Fruit fly (Drosophila melanogaster) whole organism, prepupa: ENCODE measurements around the gene Ugalt.

Experiments
- Blimp-1 ChIP-seq: fragments of 200-800 bp; sonication (Bioruptor generic); optimal IDR thresholded peaks from 3 replicates; lab custom pipeline; 2017; ENCODE audit warnings: missing biosample characterization, missing genetic modification characterization, mild to moderate bottlenecking, moderate library complexity, missing genetic modification reagents
- CG10669 ChIP-seq: fragments of 200-800 bp; sonication (Bioruptor generic); optimal IDR thresholded peaks from 3 replicates; lab custom pipeline; 2018; ENCODE audit warnings: missing biosample characterization, mild to moderate bottlenecking, missing genetic modification characterization, moderate library complexity
- CG11762 ChIP-seq: fragments of 200-800 bp; sonication (Bioruptor generic); optimal IDR thresholded peaks from 3 replicates; lab custom pipeline; 2016; ENCODE audit warnings: missing biosample characterization, missing genetic modification characterization; ENCODE audit not compliant: insufficient read depth
- CG15336 ChIP-seq: fragments of 200-800 bp; sonication (Bioruptor generic); IDR thresholded peaks from 2 replicates; pipeline ENCODE4 v1.3.6; 2022; ENCODE audit warnings: missing biosample characterization, missing genetic modification characterization
- CG3032 ChIP-seq: fragments of 200-800 bp; optimal IDR thresholded peaks from 2 replicates; lab custom pipeline; 2019; ENCODE audit warnings: missing biosample characterization, mild to moderate bottlenecking, missing genetic modification characterization, moderate library complexity
- CG31627 ChIP-seq: fragments of 200-800 bp; sonication (Bioruptor generic); optimal IDR thresholded peaks from 3 replicates; lab custom pipeline; 2016; ENCODE audit warnings: missing biosample characterization, missing genetic modification characterization
- CG32006 ChIP-seq: fragments of 200-800 bp; sonication (Bioruptor generic); optimal IDR thresholded peaks from 3 replicates; lab custom pipeline; 2017; ENCODE audit warnings: missing biosample characterization, mild to moderate bottlenecking, missing genetic modification characterization
- CG3919 ChIP-seq: fragments of 200-800 bp; sonication (Bioruptor generic); optimal IDR thresholded peaks from 3 replicates; lab custom pipeline; 2016; ENCODE audit warnings: missing biosample characterization, missing genetic modification characterization
- CG6163 ChIP-seq: fragments of 200-800 bp; sonication (Bioruptor generic); IDR thresholded peaks from 3 replicates; pipeline ENCODE4 v1.3.6; 2022; ENCODE audit warnings: missing biosample characterization, missing genetic modification characterization
- CG6792 ChIP-seq: fragments of 200-800 bp; sonication (Bioruptor generic); optimal IDR thresholded peaks from 3 replicates; lab custom pipeline; 2016; ENCODE audit warnings: missing biosample characterization, missing genetic modification characterization
- CG6808 ChIP-seq: fragments of 200-800 bp; sonication (Bioruptor generic); optimal IDR thresholded peaks from 3 replicates; lab custom pipeline; 2017; ENCODE audit warnings: missing biosample characterization, missing genetic modification characterization, mild to moderate bottlenecking, moderate library complexity, missing genetic modification reagents
- CG6854 ChIP-seq: fragments of 200-800 bp; sonication (Bioruptor generic); optimal IDR thresholded peaks from 2 replicates; lab custom pipeline; 2017; ENCODE audit warnings: missing biosample characterization, mild to moderate bottlenecking, missing genetic modification characterization
- CG7368 ChIP-seq: fragments of 200-800 bp; sonication (Bioruptor generic); optimal IDR thresholded peaks from 3 replicates; lab custom pipeline; 2016; ENCODE audit warnings: missing biosample characterization, missing genetic modification characterization
- CG8319 ChIP-seq: fragments of 200-800 bp; sonication (Bioruptor generic); optimal IDR thresholded peaks from 3 replicates; lab custom pipeline; 2016; ENCODE audit warnings: missing biosample characterization, missing genetic modification characterization
- Eip78C ChIP-seq: fragments of 200-800 bp; sonication (Bioruptor generic); peaks from one replicate; lab custom pipeline; 2016; ENCODE audit warnings: missing biosample characterization, missing genetic modification characterization
- Ets21C ChIP-seq: fragments of 200-800 bp; sonication (Bioruptor generic); optimal IDR thresholded peaks from 3 replicates; lab custom pipeline; 2016; ENCODE audit warnings: missing biosample characterization, missing genetic modification characterization
- Gug ChIP-seq: fragments of 200-800 bp; sonication (Bioruptor generic); IDR thresholded peaks from 2 replicates; pipeline ENCODE4 v1.3.6; 2022; ENCODE audit warnings: missing biosample characterization, missing genetic modification characterization
- Hr38 ChIP-seq: sonication (Bioruptor generic); optimal IDR thresholded peaks from 2 replicates; lab custom pipeline; 2016; ENCODE audit warnings: missing biosample characterization, missing genetic modification characterization
- Hr4 ChIP-seq: fragments of 200-800 bp; sonication (Bioruptor generic); optimal IDR thresholded peaks from 3 replicates; lab custom pipeline; 2016; ENCODE audit warnings: missing biosample characterization, missing genetic modification characterization
- Lpt ChIP-seq: fragments of 200-800 bp; sonication (Bioruptor generic); optimal IDR thresholded peaks from 3 replicates; lab custom pipeline; 2016; ENCODE audit warnings: missing biosample characterization, missing genetic modification characterization
- Sox14 ChIP-seq: fragments of 200-800 bp; sonication (Bioruptor generic); optimal IDR thresholded peaks from 3 replicates; lab custom pipeline; 2016; ENCODE audit warnings: missing biosample characterization, missing genetic modification characterization
- Sox15 ChIP-seq: fragments of 200-800 bp; sonication (Bioruptor generic); optimal IDR thresholded peaks from 3 replicates; lab custom pipeline; 2016; ENCODE audit warnings: missing biosample characterization, missing genetic modification characterization
- achi ChIP-seq: fragments of 200-800 bp; sonication (Bioruptor generic); optimal IDR thresholded peaks from 3 replicates; lab custom pipeline; 2016; ENCODE audit warnings: missing biosample characterization, missing genetic modification characterization
- acj6 ChIP-seq: fragments of 200-800 bp; sonication (Bioruptor generic); optimal IDR thresholded peaks from 3 replicates; lab custom pipeline; 2016; ENCODE audit warnings: missing biosample characterization, missing genetic modification characterization
- cyc ChIP-seq: fragments of 200-800 bp; sonication (Bioruptor generic); optimal IDR thresholded peaks from 3 replicates; lab custom pipeline; 2016; ENCODE audit warnings: missing biosample characterization, missing genetic modification characterization
- dac ChIP-seq: fragments of 200-800 bp; sonication (Bioruptor generic); optimal IDR thresholded peaks from 2 replicates; lab custom pipeline; 2017; ENCODE audit warnings: missing biosample characterization, mild to moderate bottlenecking, missing genetic modification characterization
- eg ChIP-seq: fragments of 200-800 bp; sonication (Bioruptor generic); IDR thresholded peaks from 3 replicates; pipeline ENCODE4 v1.3.6; 2022; ENCODE audit warnings: missing biosample characterization, missing genetic modification characterization
- esn ChIP-seq: fragments of 200-800 bp; sonication (Bioruptor generic); optimal IDR thresholded peaks from 2 replicates; lab custom pipeline; 2016; ENCODE audit warnings: missing biosample characterization, mild to moderate bottlenecking, missing genetic modification characterization, moderate library complexity
- fkh ChIP-seq: fragments of 200-800 bp; sonication (Bioruptor generic); optimal IDR thresholded peaks from 3 replicates; lab custom pipeline; 2017; ENCODE audit warnings: missing biosample characterization, mild to moderate bottlenecking, missing genetic modification characterization, moderate library complexity
- lz ChIP-seq: fragments of 200-800 bp; sonication (Bioruptor generic); optimal IDR thresholded peaks from 3 replicates; lab custom pipeline; 2016; ENCODE audit warnings: missing biosample characterization, missing genetic modification characterization

The Ugalt gene

dm6 chrX:2740084-2740483 is 36.4 kb upstream of the Ugalt start, which contains the start of gene kirre:
TSS of gene kirre (plus strand) at chrX:2740384.
- TF ChIP-seq Ets21C (GFP tag; lab: Kevin White, UChicago) = no peak
- TF ChIP-seq CG10669 (GFP tag; lab: Kevin White, UChicago) = no peak
- TF ChIP-seq CG11762 (GFP tag; lab: Kevin White, UChicago) = no peak
- no peak for TF ChIP-seq dac (GFP tag; lab: Kevin White, UChicago)
- TF ChIP-seq CG6163 (GFP tag; lab: Robert Waterston, UW) = no peak
- TF ChIP-seq, all 60 proteins: peak for 0

dm6 chrX:2738663-2739062 is 35.0 kb upstream of the Ugalt start, which contains the start of gene crm:
TSS of gene crm (minus strand) at chrX:2738773.
- no peak for TF ChIP-seq CG8319 (GFP tag; lab: Kevin White, UChicago)
- no peak for TF ChIP-seq eg (GFP tag; lab: Robert Waterston, UW)
- TF ChIP-seq achi (GFP tag; lab: Kevin White, UChicago) = no peak
- TF ChIP-seq fkh = peak; percentile 99
- no peak for TF ChIP-seq CG3919 (GFP tag; lab: Kevin White, UChicago)
- peak; percentile 45 for TF ChIP-seq Sox14 (GFP tag; lab: Kevin White, UChicago)
- TF ChIP-seq CG7368 = no peak

DNA sequence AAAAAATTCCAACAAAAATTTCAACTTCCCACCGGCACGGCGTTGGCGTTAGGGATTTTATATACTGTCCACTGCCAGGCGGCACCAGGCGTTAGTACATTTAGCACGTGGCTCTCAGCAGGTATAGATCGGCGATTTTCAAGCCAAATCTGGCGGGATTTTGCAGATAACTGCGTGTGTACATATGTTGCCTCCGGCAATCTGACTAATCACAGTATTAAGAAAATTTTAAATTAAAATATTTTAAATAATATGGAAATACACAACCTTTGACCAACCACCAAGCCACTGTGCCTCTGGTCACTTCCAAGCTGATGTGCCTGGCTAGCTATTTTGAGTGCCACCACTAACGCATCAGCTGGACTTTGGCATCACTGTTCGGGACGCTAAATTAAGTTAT is 28.5 kb upstream of the Ugalt start, which contains the start of the genes ttm50 and CG2712:
TSS of gene ttm50 (minus strand) at position 64 of the 400 bp plus-strand sequence.
TSS of gene CG2712 (plus strand) at position 343 of the 400 bp plus-strand sequence.
- TF ChIP-seq Hr4 (GFP tag; lab: Kevin White, UChicago) = no peak
- peak; percentile 72 for TF ChIP-seq Eip78C
- peak; percentile 30 for TF ChIP-seq CG31627 (GFP tag; lab: Kevin White, UChicago)
- TF ChIP-seq eg (GFP tag; lab: Robert Waterston, UW) = no peak; the same call in 2 of the 3 replicates
- no peak for TF ChIP-seq Hr38 (GFP tag; lab: Kevin White, UChicago)
- TF ChIP-seq esn (GFP tag; lab: Kevin White, UChicago) = peak; percentile 43
- TF ChIP-seq CG15336 (GFP tag; lab: Robert Waterston, UW) = 0 out of 2 replicates have a peak, but pooled peaks have one; percentile 23
- TF ChIP-seq CG3032 = peak; percentile 60
- peak; percentile 24 for TF ChIP-seq Sox15 (GFP tag; lab: Kevin White, UChicago)
- TF ChIP-seq lz (GFP tag; lab: Kevin White, UChicago) = peak; percentile 58
- peak; percentile 45 for TF ChIP-seq cyc (GFP tag; lab: Kevin White, UChicago)
- TF ChIP-seq Gug (GFP tag; lab: Robert Waterston, UW) = peak; percentile 42

DNA sequence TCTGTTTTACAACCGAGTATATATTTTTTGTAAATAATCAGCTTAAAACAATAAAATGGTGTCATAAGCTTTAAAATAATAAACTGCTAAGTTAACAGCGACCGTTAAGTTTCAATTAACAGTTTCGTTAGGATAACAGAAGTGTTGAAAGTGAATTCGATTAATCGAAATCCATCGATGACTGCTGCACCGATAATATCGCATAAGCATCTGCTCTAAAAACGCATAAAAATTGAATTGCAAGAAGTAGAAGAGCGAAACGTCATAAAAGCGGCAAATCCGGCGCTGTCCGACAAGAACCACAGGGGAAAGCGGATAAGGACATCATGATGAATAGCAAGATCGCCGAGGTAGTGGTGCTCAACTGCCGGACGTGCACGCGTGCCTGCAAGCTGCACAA is 23.9 kb upstream of the Ugalt start, which contains the start of gene dwg:
TSS of gene dwg (plus strand) at position 193 of the 400 bp plus-strand sequence.
- TF ChIP-seq CG8319 (GFP tag; lab: Kevin White, UChicago) = no peak
- TF ChIP-seq CG32006 (GFP tag; lab: Kevin White, UChicago) = no peak

DNA sequence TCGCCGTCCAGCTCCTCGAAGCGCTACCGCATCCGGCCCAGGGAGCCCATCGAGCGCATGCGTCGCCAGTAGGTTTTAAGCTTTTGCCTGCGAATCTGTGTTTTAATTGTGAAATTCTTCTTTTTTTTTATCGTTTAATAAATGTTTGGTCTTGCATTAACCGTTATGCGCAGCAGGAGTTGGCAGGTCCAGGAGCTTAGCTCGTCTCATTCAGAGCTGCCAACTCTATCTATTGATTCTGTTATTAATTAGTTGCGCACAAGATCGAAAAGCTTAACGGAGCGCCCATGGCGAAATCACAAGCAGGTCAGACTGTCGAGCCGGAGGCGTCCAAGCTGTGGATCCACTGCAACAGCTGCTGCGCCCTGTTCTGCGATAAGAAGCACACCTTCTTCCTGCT is 22.8 kb upstream of the Ugalt start, which contains the start of gene vilya:
TSS of gene vilya (plus strand) at position 259 of the 400 bp plus-strand sequence.
- no peak for TF ChIP-seq cyc (GFP tag; lab: Kevin White, UChicago)
- no peak for TF ChIP-seq Blimp-1 (GFP tag; lab: Kevin White, UChicago)
- no peak for TF ChIP-seq achi (GFP tag; lab: Kevin White, UChicago)
- no peak for TF ChIP-seq CG6808
- TF ChIP-seq CG10669 (GFP tag; lab: Kevin White, UChicago) = no peak
- TF ChIP-seq Gug (GFP tag; lab: Robert Waterston, UW) = no peak

- peak; percentile 26 for TF ChIP-seq esn (GFP tag; lab: Kevin White, UChicago)
- TF ChIP-seq acj6 (GFP tag; lab: Kevin White, UChicago) = no peak
- TF ChIP-seq, all 60 proteins: peak for 1
Observed at dm6 chrX:2720122-2720521, 16.5 kb upstream of the Ugalt start, which contains the start of gene CG2701. TSS of gene CG2701 (minus strand) at chrX:2720327.

DNA sequence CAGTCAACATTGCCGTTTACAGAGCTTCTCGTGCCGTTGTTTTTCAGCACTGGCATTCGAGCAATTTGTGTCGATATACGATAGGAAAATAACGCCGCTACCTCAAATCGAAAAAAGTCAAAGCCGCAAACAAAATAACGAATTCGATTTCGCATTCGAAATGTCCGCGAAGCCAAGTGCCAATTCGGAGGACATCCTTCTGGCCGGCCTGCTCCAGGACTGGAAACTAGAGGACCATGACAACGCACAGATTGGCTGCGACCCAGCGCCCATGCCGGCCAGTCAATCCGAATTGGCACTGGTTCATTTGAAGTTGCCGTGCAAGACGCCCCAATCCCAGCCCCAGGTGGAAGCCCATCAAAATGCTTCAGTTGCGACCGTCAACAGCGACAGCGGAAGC is 11.1 kb upstream of the Ugalt start:
- TF ChIP-seq lz (GFP tag; lab: Kevin White, UChicago) (no peak), Lpt (GFP tag; lab: Kevin White, UChicago) (no peak), CG6854 (GFP tag; lab: Kevin White, UChicago) (no peak), Gug (GFP tag; lab: Robert Waterston, UW) (no peak), CG6792 (GFP tag; lab: Kevin White, UChicago) (no peak)
